Fruit fly (Drosophila melanogaster): ENCODE measurements around the gene CG8997.

- TF ChIP-seq dac (GFP tag; optimal IDR thresholded peaks at IDR 0.05) (no peak), Smox (GFP tag; optimal IDR thresholded peaks at IDR 0.05) (no peak)
Measured at dm6 chr2L:13813604-13814178, 31.4 kb downstream of the CG8997 start, which contains the start of gene Sos.

All from whole organism, prepupa.